Worm (Caenorhabditis elegans) whole organism, mixed stage, embryonic: Measurements from ENCODE around the gene F48G7.5.

ENCODE experiments used
- blmp-1 ChIP-seq: fragments of 150-350 bp; optimal IDR thresholded peaks from 2 replicates; lab custom pipeline; 2014; ENCODE audit warnings: missing biosample characterization, missing genetic modification characterization
- ceh-39 ChIP-seq: fragments of 150-350 bp; optimal IDR thresholded peaks from 2 replicates; lab custom pipeline; 2014; ENCODE audit warnings: missing biosample characterization, missing genetic modification characterization
- ceh-43 ChIP-seq: fragments of 200-800 bp; sonication (Bioruptor generic); optimal IDR thresholded peaks from 2 replicates; lab custom pipeline; 2018; ENCODE audit warnings: mild to moderate bottlenecking, missing genetic modification characterization, moderate library complexity, missing compliant biosample characterization
- cnd-1 ChIP-seq: fragments of 200-800 bp; sonication (Bioruptor generic); optimal IDR thresholded peaks from 2 replicates; lab custom pipeline; 2018; ENCODE audit warnings: mild to moderate bottlenecking, missing genetic modification characterization, missing compliant biosample characterization
- elt-1 ChIP-seq: sonication (generic microtip); optimal IDR thresholded peaks from 2 replicates; lab custom pipeline; 2017; ENCODE audit warnings: missing genetic modification characterization, mild to moderate bottlenecking, missing compliant biosample characterization, antibody characterized with exemption, moderate library complexity, borderline replicate concordance; ENCODE audit not compliant: insufficient read depth
- nhr-12 ChIP-seq: fragments of 150-350 bp; optimal IDR thresholded peaks from 2 replicates; lab custom pipeline; 2014; ENCODE audit warnings: missing biosample characterization, missing genetic modification characterization
- nhr-237 ChIP-seq: fragments of 150-350 bp; optimal IDR thresholded peaks from 2 replicates; lab custom pipeline; 2014; ENCODE audit warnings: missing biosample characterization, missing genetic modification characterization
- pha-4 ChIP-seq: fragments of 150-350 bp; optimal IDR thresholded peaks from 2 replicates; lab custom pipeline; 2018; ENCODE audit warnings: missing biosample characterization, missing genetic modification reagents, missing genetic modification characterization
- snpc-4 ChIP-seq: fragments of 150-350 bp; optimal IDR thresholded peaks from 2 replicates; lab custom pipeline; 2014; ENCODE audit warnings: missing biosample characterization, missing genetic modification characterization
- tbx-8 ChIP-seq: fragments of 200-800 bp; sonication (Bioruptor generic); optimal IDR thresholded peaks from 2 replicates; lab custom pipeline; 2018; ENCODE audit warnings: mild to moderate bottlenecking, missing genetic modification characterization, moderate library complexity, missing compliant biosample characterization
- unc-120 ChIP-seq: sonication (generic microtip); optimal IDR thresholded peaks from 2 replicates; lab custom pipeline; 2017; ENCODE audit warnings: missing genetic modification characterization, missing compliant biosample characterization; ENCODE audit not compliant: poor library complexity, severe bottlenecking
- unc-62 ChIP-seq: fragments of 150-350 bp; optimal IDR thresholded peaks from 2 replicates; lab custom pipeline; 2014; ENCODE audit warnings: missing biosample characterization, missing genetic modification reagents, missing genetic modification characterization
- ztf-11 ChIP-seq: fragments of 150-350 bp; optimal IDR thresholded peaks from 2 replicates; lab custom pipeline; 2014; ENCODE audit warnings: missing biosample characterization, missing genetic modification characterization

DNA sequence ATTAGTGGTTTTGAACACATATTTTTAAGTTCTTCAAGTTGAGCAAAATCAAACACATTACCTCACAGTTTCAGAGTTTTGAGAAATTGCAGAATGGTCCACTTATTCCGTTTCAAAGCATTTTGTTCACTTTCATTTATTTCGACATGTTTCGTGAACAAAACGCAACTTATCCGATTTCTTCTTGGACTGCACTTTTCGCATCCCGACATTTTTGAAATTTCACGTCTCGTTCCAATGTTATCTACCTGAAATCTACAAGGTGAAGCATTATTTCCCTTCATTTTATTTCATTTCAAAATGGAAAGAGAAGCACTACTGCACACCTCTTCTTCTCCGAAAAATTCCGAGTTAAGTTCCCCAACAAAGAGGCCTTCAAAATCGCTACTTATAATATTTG, 32.6 kb downstream of the F48G7.5 start, which contains the start of gene ZK488.6:
- TF ChIP-seq unc-120 (tag; lab: Kevin White, UChicago): no peak
- no peak for TF ChIP-seq blmp-1 (tag; lab: Kevin White, UChicago)
- no peak for TF ChIP-seq ztf-11 (tag; lab: Kevin White, UChicago)
- TF ChIP-seq unc-62 (GFP tag; lab: Kevin White, UChicago): no peak
- no peak for TF ChIP-seq nhr-12 (tag; lab: Kevin White, UChicago)
- no peak for TF ChIP-seq tbx-8 (GFP tag; lab: Kevin White, UChicago)
- TF ChIP-seq nhr-237 (tag; lab: Kevin White, UChicago): no peak
- TF ChIP-seq ceh-39 (tag; lab: Kevin White, UChicago): no peak
- no peak for TF ChIP-seq elt-1 (tag; lab: Kevin White, UChicago)
- no peak for TF ChIP-seq pha-4 (tag; lab: Kevin White, UChicago)
- no peak for TF ChIP-seq ceh-43 (GFP tag; lab: Kevin White, UChicago)
- no peak for TF ChIP-seq snpc-4 (tag; lab: Kevin White, UChicago)
- TF ChIP-seq cnd-1 (tag; lab: Kevin White, UChicago): no peak
